Worm (Caenorhabditis elegans): ENCODE results near the gene sfxn-2.

Gene sfxn-2

ce11 chrX:7958203-7958602, at the start of gene sfxn-2:
Gene sfxn-2 (minus strand): TSS chrX:7958303.
- TF ChIP-seq duxl-1 (tag; optimal IDR thresholded peaks at IDR 0.05; ENCODE audit: poor library complexity), result no peak
- TF ChIP-seq php-3 (GFP tag; IDR thresholded peaks at IDR 0.05), result no peak
- TF ChIP-seq F44E2.7 (GFP tag; IDR thresholded peaks at IDR 0.05), result no peak
- TF ChIP-seq lin-13 (GFP tag; optimal IDR thresholded peaks at IDR 0.05), result no peak
- TF ChIP-seq lin-29 (GFP tag; IDR thresholded peaks at IDR 0.05), result no peak
- peak; percentile 28 for TF ChIP-seq hlh-30 (tag; optimal IDR thresholded peaks at IDR 0.05; ENCODE audit: insufficient read depth)

ce11 chrX:8005967-8006366, 47.9 kb upstream of the sfxn-2 start:
- TF ChIP-seq aha-1 (tag) (peak; percentile 61), unc-62 (GFP tag; optimal IDR thresholded peaks at IDR 0.05 in 1 of 2) (peak in 1 of 2 experiments; percentile 56), unc-62 (tag; optimal IDR thresholded peaks at IDR 0.05) (no peak), snpc-1.2 (GFP tag; IDR thresholded peaks at IDR 0.05) (no peak), aly-2 (tag; optimal IDR thresholded peaks at IDR 0.05) (no peak)

- TF ChIP-seq ceh-44 (GFP tag; IDR thresholded peaks at IDR 0.05) (no peak), mxl-2 (GFP tag; conservative IDR thresholded peaks at IDR 0.05) (no peak), unc-62 (GFP tag; optimal IDR thresholded peaks at IDR 0.05 in 1 of 2) (peak in 1 of 2 experiments; percentile 18), unc-62 (tag; optimal IDR thresholded peaks at IDR 0.05) (no peak), dmd-6 (GFP tag; IDR thresholded peaks at IDR 0.05) (no peak), mdl-1 (tag; optimal IDR thresholded peaks at IDR 0.05) (no peak), aha-1 (tag) (peak; percentile 52), mxl-3 (GFP tag; optimal IDR thresholded peaks at IDR 0.05) (peak; percentile 10)
Measured at ce11 chrX:8004845-8005244, 46.7 kb upstream of the sfxn-2 start.

ce11 chrX:8003663-8004062, 45.6 kb upstream of the sfxn-2 start, which contains the start of the genes F45E1.1 and F45E1.2:
Gene F45E1.1 (plus strand): TSS chrX:8003682.
Gene F45E1.2 (plus strand): TSS chrX:8003733.
- no peak for TF ChIP-seq skn-1 (tag; optimal IDR thresholded peaks at IDR 0.05)
- no peak for TF ChIP-seq mxl-2 (GFP tag; conservative IDR thresholded peaks at IDR 0.05)
- no peak for TF ChIP-seq snpc-1.2 (GFP tag; IDR thresholded peaks at IDR 0.05)
- peak; percentile 18 for TF ChIP-seq aha-1 (tag)
- no peak for TF ChIP-seq rbr-2 (tag; optimal IDR thresholded peaks at IDR 0.05)
- no peak for TF ChIP-seq ceh-20 (GFP tag; IDR thresholded peaks at IDR 0.05)
- TF ChIP-seq tra-1 (GFP tag; IDR thresholded peaks at IDR 0.05), result no peak
- TF ChIP-seq set-16 (GFP tag; IDR thresholded peaks at IDR 0.05), result peak; percentile 76; the same call in 1 of the 2 replicates
- no peak for TF ChIP-seq nhr-25 (tag; optimal IDR thresholded peaks at IDR 0.05; ENCODE audit: borderline replicate concordance, insufficient read depth)
- no peak for TF ChIP-seq fos-1 (tag; optimal IDR thresholded peaks at IDR 0.05)
- TF ChIP-seq F49E8.2 (tag; optimal IDR thresholded peaks at IDR 0.05; ENCODE audit: borderline replicate concordance), result no peak
- TF ChIP-seq R02D3.7 (tag; optimal IDR thresholded peaks at IDR 0.05), result no peak

ce11 chrX:7998942-7999341, 40.8 kb upstream of the sfxn-2 start:
- TF ChIP-seq unc-62 (GFP tag; optimal IDR thresholded peaks at IDR 0.05 in 1 of 2) (peak in 1 of 2 experiments; percentile 37), unc-62 (tag; optimal IDR thresholded peaks at IDR 0.05) (no peak), zag-1 (tag; optimal IDR thresholded peaks at IDR 0.05) (no peak)

- TF ChIP-seq nhr-76 (tag; optimal IDR thresholded peaks at IDR 0.05), result no peak
- TF ChIP-seq aly-2 (tag; optimal IDR thresholded peaks at IDR 0.05), result no peak
- TF ChIP-seq skn-1 (tag; optimal IDR thresholded peaks at IDR 0.05), result no peak
- TF ChIP-seq attf-4 (tag; optimal IDR thresholded peaks at IDR 0.05), result no peak
- peak; percentile 6 for TF ChIP-seq aha-1 (tag)
- no peak for TF ChIP-seq Y75B8A.6 (GFP tag; IDR thresholded peaks at IDR 0.05)
- no peak for TF ChIP-seq Y5F2A.4 (GFP tag; optimal IDR thresholded peaks at IDR 0.05)
- no peak for TF ChIP-seq cey-2 (tag; optimal IDR thresholded peaks at IDR 0.05; ENCODE audit: borderline replicate concordance, insufficient read depth)
- TF ChIP-seq mxl-3 (GFP tag; optimal IDR thresholded peaks at IDR 0.05), result no peak
- TF ChIP-seq fos-1 (tag; optimal IDR thresholded peaks at IDR 0.05), result no peak
- peak; percentile 43 for TF ChIP-seq pqm-1 (tag; optimal IDR thresholded peaks at IDR 0.05)
- TF ChIP-seq dve-1 (tag; optimal IDR thresholded peaks at IDR 0.05; ENCODE audit: insufficient read depth), result peak; percentile 4
- peak; percentile 20; the same call in 1 of the 2 replicates for TF ChIP-seq dmd-6 (GFP tag; IDR thresholded peaks at IDR 0.05)
- TF ChIP-seq rbr-2 (tag; optimal IDR thresholded peaks at IDR 0.05), result no peak
- TF ChIP-seq ceh-20 (GFP tag; IDR thresholded peaks at IDR 0.05), result no peak
- no peak for TF ChIP-seq lim-7 (GFP tag; IDR thresholded peaks at IDR 0.05)
- no peak for TF ChIP-seq dmd-9 (GFP tag; IDR thresholded peaks at IDR 0.05)
- TF ChIP-seq Y48G9A.11 (GFP tag; IDR thresholded peaks at IDR 0.05), result no peak
- TF ChIP-seq hlh-30 (tag; optimal IDR thresholded peaks at IDR 0.05; ENCODE audit: insufficient read depth), result peak; percentile 37
- TF ChIP-seq spr-1 (tag; optimal IDR thresholded peaks at IDR 0.05), result no peak
- TF ChIP-seq hif-1 (tag; optimal IDR thresholded peaks at IDR 0.05), result no peak
- no peak for TF ChIP-seq lir-3 (tag; optimal IDR thresholded peaks at IDR 0.05)
Measured at ce11 chrX:7997968-7998367, 39.9 kb upstream of the sfxn-2 start, which contains the start of gene sdpn-1. Gene sdpn-1 (minus strand): TSS chrX:7998229.
